Worm (Caenorhabditis elegans) whole organism, late embryonic: Measurements from ENCODE around the gene Y38E10A.1.

Experiments used
- elt-2 ChIP-seq: sonication (generic microtip); optimal IDR thresholded peaks from 2 replicates; lab custom pipeline; 2016; ENCODE audit warnings: missing genetic modification reagents, missing genetic modification characterization, missing compliant biosample characterization
- npax-4 ChIP-seq: sonication (generic microtip); optimal IDR thresholded peaks from 2 replicates; lab custom pipeline; 2016; ENCODE audit warnings: missing genetic modification characterization, missing compliant biosample characterization
- pha-2 ChIP-seq: sonication (generic microtip); optimal IDR thresholded peaks from 2 replicates; lab custom pipeline; 2017; ENCODE audit warnings: mild to moderate bottlenecking, missing genetic modification characterization, missing compliant biosample characterization
- unc-42 ChIP-seq: sonication (generic microtip); optimal IDR thresholded peaks from 2 replicates; lab custom pipeline; 2016; ENCODE audit warnings: missing genotype, missing genetic modification characterization, missing compliant biosample characterization

ce11 chrII:12619288-12619687 lies 48.9 kb upstream of the Y38E10A.1 start, which contains the start of gene nspe-2:
- TF ChIP-seq elt-2 (tag; lab: Kevin White, UChicago) (no peak), pha-2 (no peak), npax-4 (tag; lab: Kevin White, UChicago) (no peak), unc-42 (tag; lab: Kevin White, UChicago) (no peak)
